Fruit fly (Drosophila melanogaster) whole organism, embryonic: Measurements from ENCODE around the gene Ppm1.
A peak's percentile ranks its signal among the peaks of the same experiment; 100 is the strongest.

Experiments
- ATbp ChIP-seq: fragments of 200-800 bp; sonication (Bioruptor generic); optimal IDR thresholded peaks from 2 replicates; lab custom pipeline; 2017; ENCODE audit warnings: missing biosample characterization, mild to moderate bottlenecking, missing genetic modification characterization, missing genetic modification reagents
- CG10209 ChIP-seq: fragments of 200-800 bp; sonication (Bioruptor generic); optimal IDR thresholded peaks from 3 replicates; lab custom pipeline; 2017; ENCODE audit warnings: missing biosample characterization, mild to moderate bottlenecking, missing genetic modification characterization, missing genetic modification reagents
- CG10321 ChIP-seq: fragments of 200-800 bp; sonication (Bioruptor generic); IDR thresholded peaks from 2 replicates; pipeline ENCODE4 v1.3.6; 2022; ENCODE audit warnings: missing biosample characterization, missing genetic modification characterization
- CG11398 ChIP-seq: fragments of 200-800 bp; sonication (Bioruptor generic); optimal IDR thresholded peaks from 2 replicates; lab custom pipeline; 2016; ENCODE audit warnings: missing biosample characterization, missing genetic modification characterization
- CG12071 ChIP-seq: fragments of 200-800 bp; sonication (Bioruptor generic); optimal IDR thresholded peaks from 3 replicates; lab custom pipeline; 2018; ENCODE audit warnings: missing biosample characterization, mild to moderate bottlenecking, missing genetic modification characterization
- CG12219 ChIP-seq: fragments of 200-800 bp; sonication (Bioruptor generic); optimal IDR thresholded peaks from 3 replicates; lab custom pipeline; 2018; ENCODE audit warnings: missing biosample characterization, mild to moderate bottlenecking, missing genetic modification characterization
- CG14441 ChIP-seq: fragments of 200-800 bp; sonication (Bioruptor generic); IDR thresholded peaks from 2 replicates; pipeline ENCODE4 v1.3.6; 2022; ENCODE audit warnings: missing biosample characterization, missing genetic modification characterization
- CG16813 ChIP-seq: fragments of 200-800 bp; sonication (Bioruptor generic); IDR thresholded peaks from 3 replicates; pipeline ENCODE4 v1.3.6; 2022; ENCODE audit warnings: missing biosample characterization, missing genetic modification characterization; ENCODE audit not compliant: partially characterized antibody
- CG18599 ChIP-seq: fragments of 200-800 bp; sonication (Bioruptor generic); optimal IDR thresholded peaks from 3 replicates; lab custom pipeline; 2017; ENCODE audit warnings: missing biosample characterization, missing genetic modification characterization, mild to moderate bottlenecking, moderate library complexity, missing genetic modification reagents
- CG2129 ChIP-seq: fragments of 200-800 bp; sonication (Bioruptor generic); IDR thresholded peaks from 2 replicates; pipeline ENCODE4 v1.3.6; 2022; ENCODE audit warnings: missing biosample characterization, missing genetic modification characterization; ENCODE audit not compliant: partially characterized antibody
- CG31224 ChIP-seq: fragments of 200-800 bp; sonication (Bioruptor generic); IDR thresholded peaks from 2 replicates; pipeline ENCODE4 v1.3.6; 2022; ENCODE audit warnings: missing biosample characterization, missing genetic modification characterization
- CG31388 ChIP-seq: fragments of 200-800 bp; sonication (Bioruptor generic); optimal IDR thresholded peaks from 2 replicates; lab custom pipeline; 2016; ENCODE audit warnings: missing biosample characterization, missing genetic modification characterization
- CG32532 ChIP-seq: fragments of 200-800 bp; sonication (Bioruptor generic); IDR thresholded peaks from 2 replicates; pipeline ENCODE4 v1.3.6; 2022; ENCODE audit warnings: missing biosample characterization, missing genetic modification characterization
- CG3726 ChIP-seq: fragments of 200-800 bp; sonication (Bioruptor generic); IDR thresholded peaks from 3 replicates; pipeline ENCODE4, ENCODE4 v1.3.6; 2022; ENCODE audit warnings: missing biosample characterization, missing genetic modification characterization
- CG4328 ChIP-seq: fragments of 200-800 bp; sonication (Bioruptor generic); optimal IDR thresholded peaks from 3 replicates; lab custom pipeline; 2017; ENCODE audit warnings: missing biosample characterization, missing genetic modification reagents, missing genetic modification characterization
- CG4854 ChIP-seq: fragments of 200-800 bp; sonication (Bioruptor generic); optimal IDR thresholded peaks from 2 replicates; lab custom pipeline; 2016; ENCODE audit warnings: missing biosample characterization, missing genetic modification characterization, inconsistent platforms
- CG7357 ChIP-seq: fragments of 200-800 bp; sonication (Bioruptor generic); IDR thresholded peaks from 3 replicates; pipeline ENCODE4 v1.3.6; 2022; ENCODE audit warnings: missing biosample characterization, missing genetic modification characterization
- CG7786 ChIP-seq: fragments of 200-800 bp; sonication (Bioruptor generic); optimal IDR thresholded peaks from 2 replicates; lab custom pipeline; 2016; ENCODE audit warnings: missing biosample characterization, missing genetic modification characterization
- CkIIα-i1 ChIP-seq: fragments of 200-800 bp; sonication (Bioruptor generic); IDR thresholded peaks from 2 replicates; pipeline ENCODE4 v1.3.6; 2022; ENCODE audit warnings: missing biosample characterization, missing genetic modification characterization
- Dll ChIP-seq: fragments of 200-800 bp; sonication (Bioruptor generic); IDR thresholded peaks from 4 replicates; pipeline ENCODE4 v1.3.6; 2022; ENCODE audit warnings: missing biosample characterization, missing genetic modification characterization; ENCODE audit not compliant: partially characterized antibody
- E2f2 ChIP-seq: fragments of 200-800 bp; sonication (Bioruptor generic); IDR thresholded peaks from 2 replicates; pipeline ENCODE4 v1.3.6; 2022; ENCODE audit warnings: missing biosample characterization, missing genetic modification characterization
- Hey ChIP-seq: fragments of 200-800 bp; sonication (Bioruptor generic); optimal IDR thresholded peaks from 3 replicates; lab custom pipeline; 2018; ENCODE audit warnings: missing biosample characterization, mild to moderate bottlenecking, missing genetic modification characterization
- Meics ChIP-seq: fragments of 200-800 bp; sonication (Bioruptor generic); optimal IDR thresholded peaks from 2 replicates; lab custom pipeline; 2017; ENCODE audit warnings: missing biosample characterization, mild to moderate bottlenecking, missing genetic modification characterization
- NC2α ChIP-seq: fragments of 200-800 bp; sonication (Bioruptor generic); optimal IDR thresholded peaks from 2 replicates; lab custom pipeline; 2016; ENCODE audit warnings: missing biosample characterization, missing genetic modification characterization
- Ptx1 ChIP-seq: fragments of 200-800 bp; sonication (Bioruptor generic); IDR thresholded peaks from 2 replicates; pipeline ENCODE4 v1.3.6; 2022; ENCODE audit warnings: missing biosample characterization, missing genetic modification characterization
- Tbp ChIP-seq: fragments of >200 bp; optimal IDR thresholded peaks from 2 replicates; lab custom pipeline; 2018; ENCODE audit warnings: missing biosample characterization, missing genetic modification characterization
- al ChIP-seq: fragments of 200-800 bp; sonication (Bioruptor generic); IDR thresholded peaks from 2 replicates; pipeline ENCODE4 v1.3.6; 2022; ENCODE audit warnings: missing biosample characterization, missing genetic modification characterization
- ash1 ChIP-seq: fragments of 200-800 bp; sonication (Bioruptor generic); optimal IDR thresholded peaks from 2 replicates; lab custom pipeline; 2018; ENCODE audit warnings: missing biosample characterization, mild to moderate bottlenecking, missing genetic modification characterization
- chm ChIP-seq: fragments of 200-800 bp; sonication (Bioruptor generic); IDR thresholded peaks from 2 replicates; pipeline ENCODE4 v1.3.6; 2022; ENCODE audit warnings: missing biosample characterization, missing genetic modification characterization
- corto ChIP-seq: fragments of 200-800 bp; sonication (Bioruptor generic); optimal IDR thresholded peaks from 2 replicates; lab custom pipeline; 2016; ENCODE audit warnings: missing biosample characterization, mild to moderate bottlenecking, missing genetic modification characterization, moderate library complexity
- danr ChIP-seq: fragments of 200-800 bp; sonication (Bioruptor generic); IDR thresholded peaks from 2 replicates; pipeline ENCODE4 v1.3.6; 2022; ENCODE audit warnings: missing biosample characterization, missing genetic modification characterization
- dmrt11E ChIP-seq: fragments of 200-800 bp; sonication (Bioruptor generic); optimal IDR thresholded peaks from 3 replicates; lab custom pipeline; 2018; ENCODE audit warnings: missing biosample characterization, mild to moderate bottlenecking, missing genetic modification characterization, moderate library complexity
- en ChIP-seq: fragments of 200-800 bp; sonication (Bioruptor generic); optimal IDR thresholded peaks from 2 replicates; lab custom pipeline; 2016; ENCODE audit warnings: missing biosample characterization, missing genetic modification characterization
- fd96Cb ChIP-seq: fragments of 200-800 bp; sonication (Bioruptor generic); optimal IDR thresholded peaks from 2 replicates; lab custom pipeline; 2018; ENCODE audit warnings: missing biosample characterization, mild to moderate bottlenecking, missing genetic modification characterization, moderate library complexity
- gce ChIP-seq: fragments of 200-800 bp; sonication (Bioruptor generic); IDR thresholded peaks from 3 replicates; pipeline ENCODE4 v1.3.6; 2022; ENCODE audit warnings: missing biosample characterization, missing genetic modification characterization
- grau ChIP-seq: fragments of 200-800 bp; optimal IDR thresholded peaks from 3 replicates; lab custom pipeline; 2019; ENCODE audit warnings: missing biosample characterization, mild to moderate bottlenecking, missing genetic modification characterization, moderate library complexity
- hkb ChIP-seq, 2 experiments: fragments of 200-800 bp in 1 of 2; fragments of >200 bp in 1 of 2; sonication (Bioruptor generic) in 1 of 2; IDR thresholded peaks in 1 of 2; optimal IDR thresholded peaks in 1 of 2; 2 replicates each; pipeline versions ENCODE4 v1.3.6 to Lab custom; 2017 to 2022; ENCODE audit warnings: missing biosample characterization in 1 of 2, missing genetic modification characterization in 1 of 2
- lola ChIP-seq, 3 experiments: fragments of >200 bp in 2 of 3; fragments of 200-800 bp in 1 of 3; sonication (Bioruptor generic) in 1 of 3; optimal IDR thresholded peaks; 2 replicates each; lab custom pipeline; 2017 to 2019; ENCODE audit warnings: missing biosample characterization in 3 of 3, missing genetic modification characterization in 3 of 3, mild to moderate bottlenecking in 1 of 3, moderate library complexity in 1 of 3
- sd ChIP-seq: fragments of 200-800 bp; sonication (Bioruptor generic); optimal IDR thresholded peaks from 3 replicates; lab custom pipeline; 2018; ENCODE audit warnings: missing biosample characterization, mild to moderate bottlenecking, missing genetic modification characterization, moderate library complexity
- seq ChIP-seq: fragments of 200-800 bp; sonication (Bioruptor generic); IDR thresholded peaks from 2 replicates; pipeline ENCODE4 v1.3.6; 2022; ENCODE audit warnings: missing biosample characterization, missing genetic modification characterization
- slbo ChIP-seq: fragments of 200-800 bp; sonication (Bioruptor generic); IDR thresholded peaks from 2 replicates; pipeline ENCODE4 v1.3.6; 2022; ENCODE audit warnings: missing biosample characterization, missing genetic modification characterization
- so ChIP-seq: fragments of 200-800 bp; sonication (Bioruptor generic); IDR thresholded peaks from 3 replicates; pipeline ENCODE4 v1.3.6; 2022; ENCODE audit warnings: missing biosample characterization, missing genetic modification characterization
- ssp ChIP-seq: fragments of 200-800 bp; sonication (Bioruptor generic); IDR thresholded peaks from 2 replicates; pipeline ENCODE4 v1.3.6; 2022; ENCODE audit warnings: missing biosample characterization, missing genetic modification characterization
- stwl ChIP-seq: fragments of 200-800 bp; sonication (Bioruptor generic); optimal IDR thresholded peaks from 3 replicates; lab custom pipeline; 2018; ENCODE audit warnings: missing biosample characterization, mild to moderate bottlenecking, missing genetic modification characterization, moderate library complexity
- sug ChIP-seq: fragments of 200-800 bp; optimal IDR thresholded peaks from 2 replicates; lab custom pipeline; 2019; ENCODE audit warnings: missing biosample characterization, mild to moderate bottlenecking, missing genetic modification characterization, moderate library complexity
- twi ChIP-seq: fragments of 200-800 bp; optimal IDR thresholded peaks from 2 replicates; lab custom pipeline; 2019; ENCODE audit warnings: missing biosample characterization, mild to moderate bottlenecking, missing genetic modification characterization, moderate library complexity
- tx ChIP-seq: fragments of 200-800 bp; sonication (Bioruptor generic); optimal IDR thresholded peaks from 2 replicates; lab custom pipeline; 2016; ENCODE audit warnings: missing biosample characterization, missing genetic modification characterization
- usp ChIP-seq: fragments of >200 bp; optimal IDR thresholded peaks from 2 replicates; lab custom pipeline; 2017; ENCODE audit warnings: missing biosample characterization, missing genetic modification characterization
- zf30C ChIP-seq: fragments of 200-800 bp; sonication (Bioruptor generic); optimal IDR thresholded peaks from 3 replicates; lab custom pipeline; 2018; ENCODE audit warnings: missing biosample characterization, mild to moderate bottlenecking, missing genetic modification characterization

Gene Ppm1

dm6 chr3L:629916-630663 is 49.0 kb downstream of the Ppm1 start (continued):
- TF ChIP-seq Ptx1 (GFP tag; lab: Robert Waterston, UW) = peak; percentile 71
- TF ChIP-seq fd96Cb = peak; percentile 7
- no peak for TF ChIP-seq en (GFP tag; lab: Kevin White, UChicago)
- TF ChIP-seq CG14441 = peak; percentile 30; the same call in 1 of the 2 replicates
- peak; percentile 20 for TF ChIP-seq CG10209
- no peak for TF ChIP-seq usp (GFP tag; lab: Kevin White, UChicago)
- peak; percentile 15 for TF ChIP-seq Meics (GFP tag; lab: Kevin White, UChicago)
- 0 out of 2 replicates have a peak, but pooled peaks have one; percentile 22 for TF ChIP-seq CG31224 (GFP tag; lab: Robert Waterston, UW)
- no peak for TF ChIP-seq Hey (tag; lab: Kevin White, UChicago)
- TF ChIP-seq CG4328 (GFP tag; lab: Kevin White, UChicago) = no peak
- no peak for TF ChIP-seq danr
- TF ChIP-seq CG18599 (GFP tag; lab: Kevin White, UChicago) = peak; percentile 60
- no peak for TF ChIP-seq sd (tag; lab: Kevin White, UChicago)
- peak; percentile 11; the same call in 1 of the 2 replicates for TF ChIP-seq E2f2 (GFP tag; lab: Robert Waterston, UW)
- TF ChIP-seq lola (GFP tag; optimal IDR thresholded peaks at IDR 0.05; lab: Kevin White, UChicago) = no peak
- peak; percentile 62 for TF ChIP-seq al
- no peak for TF ChIP-seq CG2129 (GFP tag; lab: Robert Waterston, UW)
- no peak for TF ChIP-seq NC2α (GFP tag; lab: Kevin White, UChicago)
- peak; percentile 64 for TF ChIP-seq seq
- 0 out of 2 replicates have a peak, but pooled peaks have one; percentile 10 for TF ChIP-seq CG10321 (GFP tag; lab: Robert Waterston, UW)
- no peak for TF ChIP-seq zf30C (GFP tag; lab: Kevin White, UChicago)
- 0 out of 3 replicates have a peak, but pooled peaks have one; percentile 11 for TF ChIP-seq so (GFP tag; lab: Robert Waterston, UW)
- TF ChIP-seq dmrt11E = no peak
- no peak for TF ChIP-seq Tbp (GFP tag; lab: Kevin White, UChicago)
- TF ChIP-seq slbo (GFP tag; lab: Robert Waterston, UW) = peak; percentile 87
- TF ChIP-seq stwl (tag; lab: Kevin White, UChicago) = peak; percentile 13
- no peak for TF ChIP-seq tx (GFP tag; lab: Kevin White, UChicago)
- TF ChIP-seq ash1 = no peak
- TF ChIP-seq corto = no peak
- no peak for TF ChIP-seq Dll
- peak; percentile 70 for TF ChIP-seq CG32532 (GFP tag; lab: Robert Waterston, UW)
- no peak for TF ChIP-seq hkb (optimal IDR thresholded peaks at IDR 0.05; lab: Kevin White, UChicago)
- peak; percentile 69 for TF ChIP-seq hkb (GFP tag; IDR thresholded peaks at IDR 0.05; lab: Robert Waterston, UW)
- no peak for TF ChIP-seq CG7786 (GFP tag; lab: Kevin White, UChicago)
- no peak for TF ChIP-seq CG4854 (GFP tag; lab: Kevin White, UChicago)
- TF ChIP-seq CG16813 (GFP tag; lab: Robert Waterston, UW) = no peak
- no peak for TF ChIP-seq CG11398 (GFP tag; lab: Kevin White, UChicago)
- 0 out of 3 replicates have a peak, but pooled peaks have one; percentile 12 for TF ChIP-seq CG7357 (GFP tag; lab: Robert Waterston, UW)
- no peak for TF ChIP-seq CG3726
- peak; percentile 96 for TF ChIP-seq grau (tag; lab: Kevin White, UChicago)
- no peak for TF ChIP-seq sug (tag; lab: Kevin White, UChicago)
- no peak for TF ChIP-seq CkIIα-i1 (GFP tag; lab: Robert Waterston, UW)
- no peak for TF ChIP-seq CG12071 (GFP tag; lab: Kevin White, UChicago)
- TF ChIP-seq gce (GFP tag; lab: Robert Waterston, UW) = no peak
- peak; percentile 44; the same call in 1 of the 2 replicates for TF ChIP-seq chm (GFP tag; lab: Robert Waterston, UW)
- no peak; the same call in 1 of the 2 replicates for TF ChIP-seq ssp (GFP tag; lab: Robert Waterston, UW)
- TF ChIP-seq CG31388 (GFP tag; lab: Kevin White, UChicago) = no peak
- no peak for TF ChIP-seq ATbp (GFP tag; lab: Kevin White, UChicago)
- TF ChIP-seq CG12219 (GFP tag; lab: Kevin White, UChicago) = no peak
- no peak for TF ChIP-seq twi (tag; lab: Kevin White, UChicago)
